Fruit fly (Drosophila melanogaster) whole organism, embryonic: ENCODE data around the gene CG31798.

ENCODE experiments used
- Adf1 ChIP-seq: fragments of 200-800 bp; sonication (Bioruptor generic); IDR thresholded peaks from 2 replicates; pipeline ENCODE4 v1.3.6; 2022; ENCODE audit warnings: missing biosample characterization, missing genetic modification characterization
- Bgb ChIP-seq: fragments of 200-800 bp; sonication (Bioruptor generic); IDR thresholded peaks from 2 replicates; pipeline ENCODE4 v1.3.6; 2022; ENCODE audit warnings: missing biosample characterization, missing genetic modification characterization; ENCODE audit not compliant: partially characterized antibody
- CG10321 ChIP-seq: fragments of 200-800 bp; sonication (Bioruptor generic); IDR thresholded peaks from 2 replicates; pipeline ENCODE4 v1.3.6; 2022; ENCODE audit warnings: missing biosample characterization, missing genetic modification characterization
- CG11093 ChIP-seq: fragments of 200-800 bp; sonication (Bioruptor generic); IDR thresholded peaks from 3 replicates; pipeline ENCODE4 v1.3.6; 2022; ENCODE audit warnings: missing biosample characterization, missing genetic modification characterization
- CG11456 ChIP-seq: fragments of 200-800 bp; sonication (Bioruptor generic); IDR thresholded peaks from 3 replicates; pipeline ENCODE4 v1.3.6; 2022; ENCODE audit warnings: missing biosample characterization, missing genetic modification characterization
- CG11560 ChIP-seq: fragments of 200-800 bp; sonication (Bioruptor generic); IDR thresholded peaks from 3 replicates; pipeline ENCODE4 v1.3.6; 2022; ENCODE audit warnings: missing biosample characterization, missing genetic modification characterization
- CG13894 ChIP-seq: fragments of 200-800 bp; sonication (Bioruptor generic); optimal IDR thresholded peaks from 3 replicates; lab custom pipeline; 2018; ENCODE audit warnings: missing biosample characterization, mild to moderate bottlenecking, missing genetic modification characterization, moderate library complexity
- CG15073 ChIP-seq: fragments of 200-800 bp; sonication (Bioruptor generic); optimal IDR thresholded peaks from 2 replicates; lab custom pipeline; 2016; ENCODE audit warnings: missing biosample characterization, missing genetic modification characterization
- CG17829 ChIP-seq: fragments of 200-800 bp; optimal IDR thresholded peaks from 2 replicates; lab custom pipeline; 2019; ENCODE audit warnings: missing biosample characterization, mild to moderate bottlenecking, missing genetic modification characterization, moderate library complexity
- CG18619 ChIP-seq: fragments of 200-800 bp; sonication (Bioruptor generic); optimal IDR thresholded peaks from 3 replicates; lab custom pipeline; 2017; ENCODE audit warnings: missing biosample characterization, mild to moderate bottlenecking, missing genetic modification characterization
- CG34422 ChIP-seq: fragments of 200-800 bp; sonication (Bioruptor generic); IDR thresholded peaks from 3 replicates; pipeline ENCODE4 v1.3.6; 2022; ENCODE audit warnings: missing biosample characterization, missing genetic modification characterization
- CG5180 ChIP-seq: fragments of 200-800 bp; sonication (Bioruptor generic); optimal IDR thresholded peaks from 3 replicates; lab custom pipeline; 2017; ENCODE audit warnings: missing biosample characterization, missing genetic modification characterization, mild to moderate bottlenecking, moderate library complexity, missing genetic modification reagents
- CG6254 ChIP-seq: fragments of 200-800 bp; sonication (Bioruptor generic); optimal IDR thresholded peaks from 3 replicates; lab custom pipeline; 2017; ENCODE audit warnings: mild to moderate bottlenecking, missing biosample characterization, missing genetic modification reagents, missing genetic modification characterization
- CG6654 ChIP-seq: fragments of 200-800 bp; sonication (Bioruptor generic); optimal IDR thresholded peaks from 2 replicates; lab custom pipeline; 2017; ENCODE audit warnings: missing biosample characterization, mild to moderate bottlenecking, missing genetic modification characterization
- CG8924 ChIP-seq: fragments of 200-800 bp; optimal IDR thresholded peaks from 3 replicates; lab custom pipeline; 2019; ENCODE audit warnings: missing biosample characterization, mild to moderate bottlenecking, missing genetic modification characterization, moderate library complexity
- Chrac-16 ChIP-seq: fragments of 200-800 bp; sonication (Bioruptor generic); optimal IDR thresholded peaks from 3 replicates; lab custom pipeline; 2016; ENCODE audit warnings: missing biosample characterization, missing genetic modification characterization
- CkIIα-i1 ChIP-seq: fragments of 200-800 bp; sonication (Bioruptor generic); IDR thresholded peaks from 2 replicates; pipeline ENCODE4 v1.3.6; 2022; ENCODE audit warnings: missing biosample characterization, missing genetic modification characterization
- Gsc ChIP-seq: fragments of 200-800 bp; sonication (Bioruptor generic); IDR thresholded peaks from 2 replicates; pipeline ENCODE4 v1.3.6; 2022; ENCODE audit warnings: missing biosample characterization, missing genetic modification characterization
- HLH3B ChIP-seq: fragments of 200-800 bp; sonication (Bioruptor generic); IDR thresholded peaks from 2 replicates; pipeline ENCODE4 v1.3.6; 2022; ENCODE audit warnings: missing biosample characterization, missing genetic modification characterization
- Jarid2 ChIP-seq: fragments of 200-800 bp; sonication (Bioruptor generic); optimal IDR thresholded peaks from 3 replicates; lab custom pipeline; 2017; ENCODE audit warnings: mild to moderate bottlenecking, missing biosample characterization, missing genetic modification reagents, missing genetic modification characterization
- Mes4 ChIP-seq: fragments of 200-800 bp; sonication (Bioruptor generic); optimal IDR thresholded peaks from 2 replicates; lab custom pipeline; 2016; ENCODE audit warnings: missing biosample characterization, missing genetic modification characterization
- Neu2 ChIP-seq: fragments of 200-800 bp; sonication (Bioruptor generic); optimal IDR thresholded peaks from 3 replicates; lab custom pipeline; 2016; ENCODE audit warnings: missing biosample characterization, missing genetic modification characterization, borderline replicate concordance
- Nf-YB ChIP-seq: fragments of 200-800 bp; sonication (Bioruptor generic); optimal IDR thresholded peaks from 3 replicates; lab custom pipeline; 2019; ENCODE audit warnings: missing biosample characterization, mild to moderate bottlenecking, missing genetic modification characterization, moderate library complexity
- Nf-YC ChIP-seq: fragments of 200-800 bp; optimal IDR thresholded peaks from 3 replicates; lab custom pipeline; 2019; ENCODE audit warnings: missing biosample characterization, mild to moderate bottlenecking, missing genetic modification characterization, moderate library complexity
- Rfx ChIP-seq: fragments of 200-800 bp; sonication (Bioruptor generic); IDR thresholded peaks from 2 replicates; pipeline ENCODE4 v1.3.6; 2022; ENCODE audit warnings: missing biosample characterization, missing genetic modification characterization
- Stat92E ChIP-seq, 3 experiments: fragments of >200 bp in 2 of 3; fragments of 200-800 bp in 1 of 3; sonication (Bioruptor generic) in 1 of 3; optimal IDR thresholded peaks; 2 replicates each; lab custom pipeline; 2017 to 2019; ENCODE audit warnings: missing biosample characterization in 3 of 3, missing genetic modification characterization in 3 of 3, mild to moderate bottlenecking in 1 of 3, moderate library complexity in 1 of 3
- Tbp ChIP-seq: fragments of >200 bp; optimal IDR thresholded peaks from 2 replicates; lab custom pipeline; 2018; ENCODE audit warnings: missing biosample characterization, missing genetic modification characterization
- chinmo ChIP-seq: fragments of 200-800 bp; sonication (Bioruptor generic); IDR thresholded peaks from 4 replicates; pipeline ENCODE4 v1.3.6; 2022; ENCODE audit warnings: missing biosample characterization, missing genetic modification characterization; ENCODE audit not compliant: partially characterized antibody
- cwo ChIP-seq: fragments of 200-800 bp; sonication (Bioruptor generic); optimal IDR thresholded peaks from 3 replicates; lab custom pipeline; 2017; ENCODE audit warnings: missing biosample characterization, missing genetic modification characterization, mild to moderate bottlenecking, moderate library complexity, missing genetic modification reagents
- fd3F ChIP-seq: fragments of 200-800 bp; sonication (Bioruptor generic); optimal IDR thresholded peaks from 2 replicates; lab custom pipeline; 2018; ENCODE audit warnings: missing biosample characterization, mild to moderate bottlenecking, missing genetic modification characterization, moderate library complexity
- fd64A ChIP-seq: fragments of 200-800 bp; sonication (Bioruptor generic); optimal IDR thresholded peaks from 3 replicates; lab custom pipeline; 2018; ENCODE audit warnings: missing biosample characterization, mild to moderate bottlenecking, missing genetic modification characterization
- gfzf ChIP-seq: fragments of 200-800 bp; sonication (Bioruptor generic); optimal IDR thresholded peaks from 2 replicates; lab custom pipeline; 2016; ENCODE audit warnings: missing biosample characterization, mild to moderate bottlenecking, missing genetic modification characterization, moderate library complexity
- h ChIP-seq: fragments of >200 bp; optimal IDR thresholded peaks from 2 replicates; lab custom pipeline; 2017
- ken ChIP-seq: fragments of 200-800 bp; sonication (Bioruptor generic); IDR thresholded peaks from 3 replicates; pipeline ENCODE4 v1.3.6; 2022; ENCODE audit warnings: missing biosample characterization, missing genetic modification characterization
- knrl ChIP-seq: fragments of 200-800 bp; sonication (Bioruptor generic); IDR thresholded peaks from 3 replicates; pipeline ENCODE4 v1.3.6; 2022; ENCODE audit warnings: missing biosample characterization, missing genetic modification characterization; ENCODE audit not compliant: partially characterized antibody
- nau ChIP-seq: fragments of 200-800 bp; sonication (Bioruptor generic); optimal IDR thresholded peaks from 3 replicates; lab custom pipeline; 2017; ENCODE audit warnings: missing biosample characterization, mild to moderate bottlenecking, missing genetic modification characterization, missing genetic modification reagents
- nerfin-1 ChIP-seq: fragments of 200-800 bp; sonication (Bioruptor generic); optimal IDR thresholded peaks from 3 replicates; lab custom pipeline; 2019; ENCODE audit warnings: missing biosample characterization, mild to moderate bottlenecking, missing genetic modification characterization, moderate library complexity
- pb ChIP-seq: fragments of 200-800 bp; sonication (Bioruptor generic); optimal IDR thresholded peaks from 3 replicates; lab custom pipeline; 2016; ENCODE audit warnings: missing biosample characterization, missing genetic modification characterization
- pfk ChIP-seq: fragments of 200-800 bp; sonication (Bioruptor generic); optimal IDR thresholded peaks from 2 replicates; lab custom pipeline; 2018; ENCODE audit warnings: missing biosample characterization, mild to moderate bottlenecking, missing genetic modification characterization, moderate library complexity
- pros ChIP-seq: fragments of 200-800 bp; sonication (Bioruptor generic); optimal IDR thresholded peaks from 3 replicates; lab custom pipeline; 2019; ENCODE audit warnings: missing biosample characterization, mild to moderate bottlenecking, missing genetic modification characterization, moderate library complexity
- pum ChIP-seq: fragments of 200-800 bp; sonication (Bioruptor generic); optimal IDR thresholded peaks from 2 replicates; lab custom pipeline; 2016; ENCODE audit warnings: missing biosample characterization, missing genetic modification characterization
- seq ChIP-seq: fragments of 200-800 bp; sonication (Bioruptor generic); IDR thresholded peaks from 2 replicates; pipeline ENCODE4 v1.3.6; 2022; ENCODE audit warnings: missing biosample characterization, missing genetic modification characterization
- shn ChIP-seq: fragments of 200-800 bp; sonication (Bioruptor generic); optimal IDR thresholded peaks from 3 replicates; lab custom pipeline; 2016; ENCODE audit warnings: missing biosample characterization, missing genetic modification characterization
- tin ChIP-seq: fragments of 200-800 bp; sonication (Bioruptor generic); optimal IDR thresholded peaks from 3 replicates; lab custom pipeline; 2016; ENCODE audit warnings: missing biosample characterization, missing genetic modification characterization
- tna ChIP-seq: fragments of 200-800 bp; sonication (Bioruptor generic); IDR thresholded peaks from 2 replicates; pipeline ENCODE4 v1.3.6; 2022; ENCODE audit warnings: missing biosample characterization, missing genetic modification characterization; ENCODE audit not compliant: partially characterized antibody
- zfh1 ChIP-seq: fragments of 200-800 bp; sonication (Bioruptor generic); IDR thresholded peaks from 3 replicates; pipeline ENCODE4 v1.3.6; 2022; ENCODE audit warnings: missing biosample characterization, missing genetic modification characterization

The CG31798 gene

DNA sequence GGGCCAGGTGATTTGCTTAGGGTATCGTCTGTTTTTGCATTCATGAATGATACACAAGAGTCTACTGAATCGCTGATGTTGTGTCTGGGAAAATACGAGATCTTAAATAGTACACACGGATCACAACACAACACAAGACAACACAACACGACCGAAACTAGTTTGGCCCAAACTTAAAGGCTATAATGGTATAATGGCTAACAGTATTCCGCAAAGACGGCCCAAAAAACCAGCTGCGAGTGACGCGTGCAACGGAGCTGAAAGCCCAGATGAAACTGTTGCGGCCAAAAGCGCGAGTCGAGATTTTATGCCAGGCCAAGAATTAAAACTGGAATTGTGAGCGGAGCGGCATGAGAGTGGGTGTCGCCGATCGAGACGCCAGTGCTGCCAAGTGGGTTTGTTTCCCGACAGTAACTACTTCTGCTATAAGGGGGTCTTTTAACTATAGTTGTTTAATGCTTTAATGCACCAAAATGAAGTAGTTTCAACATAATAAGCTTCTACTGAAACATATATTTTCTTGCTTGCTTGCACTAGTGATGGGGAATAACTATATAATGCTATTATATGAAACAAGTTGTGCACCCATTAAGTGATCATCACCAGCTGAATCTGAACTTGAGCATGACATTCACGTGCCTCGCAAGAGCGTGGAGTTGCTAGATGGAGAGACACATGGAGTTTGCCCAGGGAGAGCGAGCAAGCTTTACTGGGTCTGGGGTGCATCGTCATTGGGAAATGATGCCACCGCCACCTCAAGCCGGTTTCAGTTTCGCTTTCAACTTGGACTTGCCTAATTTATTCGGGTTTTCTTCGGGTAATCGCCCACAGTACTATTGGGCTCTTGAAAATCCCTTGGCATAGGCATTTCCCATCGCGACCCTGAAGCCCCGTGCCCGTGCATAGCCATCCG is 45.0 kb downstream of the CG31798 start (continued):
- TF ChIP-seq CG11093 (GFP tag; lab: Robert Waterston, UW) (0 out of 3 replicates have a peak, but pooled peaks have one; percentile 9), Nf-YC (peak; percentile 10), Jarid2 (GFP tag; lab: Kevin White, UChicago) (peak; percentile 43), tna (GFP tag; lab: Robert Waterston, UW) (peak; percentile 51; the same call in 1 of the 2 replicates), cwo (GFP tag; lab: Kevin White, UChicago) (peak; percentile 86), CG8924 (tag; lab: Kevin White, UChicago) (no peak), fd64A (GFP tag; lab: Kevin White, UChicago) (no peak), CG17829 (tag; lab: Kevin White, UChicago) (no peak), CG34422 (peak; percentile 17; the same call in 1 of the 3 replicates), CG5180 (peak; percentile 92), CG11560 (tag; lab: Robert Waterston, UW) (0 out of 3 replicates have a peak, but pooled peaks have one; percentile 46), ken (0 out of 3 replicates have a peak, but pooled peaks have one; percentile 13), pros (GFP tag; lab: Kevin White, UChicago) (peak; percentile 85), CG13894 (peak; percentile 6), Neu2 (no peak), chinmo (GFP tag; lab: Robert Waterston, UW) (peak; percentile 82; the same call in 3 of the 4 replicates)

dm6 chr2L:19439598-19440230 is 45.8 kb downstream of the CG31798 start:
- TF ChIP-seq Mes4 (GFP tag; lab: Kevin White, UChicago) = peak; percentile 57
- TF ChIP-seq CkIIα-i1 (GFP tag; lab: Robert Waterston, UW) = no peak
- no peak for TF ChIP-seq CG15073 (GFP tag; lab: Kevin White, UChicago)
- TF ChIP-seq CG18619 (GFP tag; lab: Kevin White, UChicago) = peak; percentile 81
- 0 out of 2 replicates have a peak, but pooled peaks have one; percentile 36 for TF ChIP-seq Gsc (GFP tag; lab: Robert Waterston, UW)
- TF ChIP-seq pb = peak; percentile 64
- TF ChIP-seq knrl (GFP tag; lab: Robert Waterston, UW) = no peak
- TF ChIP-seq tin = peak; percentile 50
- TF ChIP-seq CG6254 = peak; percentile 46
- peak; percentile 91 for TF ChIP-seq HLH3B (GFP tag; lab: Robert Waterston, UW)
- no peak for TF ChIP-seq Tbp (GFP tag; lab: Kevin White, UChicago)
- TF ChIP-seq CG6654 (GFP tag; lab: Kevin White, UChicago) = peak; percentile 36
- peak; percentile 57 for TF ChIP-seq nau (GFP tag; lab: Kevin White, UChicago)
- TF ChIP-seq Rfx = peak; percentile 83
- peak; percentile 31 for TF ChIP-seq shn (GFP tag; lab: Kevin White, UChicago)
- TF ChIP-seq gfzf (GFP tag; lab: Kevin White, UChicago) = no peak
- peak; percentile 89 for TF ChIP-seq seq (GFP tag; lab: Robert Waterston, UW)
- peak; percentile 88 for TF ChIP-seq fd3F
- no peak for TF ChIP-seq h (lab: Kevin White, UChicago)
- no peak for TF ChIP-seq pfk
- TF ChIP-seq nerfin-1 = peak; percentile 61
- peak; percentile 71; the same call in 1 of the 3 replicates for TF ChIP-seq CG11456 (GFP tag; lab: Robert Waterston, UW)
- TF ChIP-seq Stat92E (GFP tag; optimal IDR thresholded peaks at IDR 0.05; lab: Kevin White, UChicago) = peak in 1 of 3 experiments; percentile 8
- TF ChIP-seq Adf1 (GFP tag; lab: Robert Waterston, UW) = peak; percentile 44; the same call in 1 of the 2 replicates
- TF ChIP-seq zfh1 = peak; percentile 41; the same call in 2 of the 3 replicates
- TF ChIP-seq CG10321 (GFP tag; lab: Robert Waterston, UW) = peak; percentile 77
- TF ChIP-seq Chrac-16 = peak; percentile 60
- TF ChIP-seq Bgb (GFP tag; lab: Robert Waterston, UW) = no peak
- peak; percentile 61 for TF ChIP-seq pum (GFP tag; lab: Kevin White, UChicago)
- TF ChIP-seq Nf-YB = peak; percentile 40
